Worm (Caenorhabditis elegans): ENCODE results near the gene npp-19.

npp-19 gene

DNA sequence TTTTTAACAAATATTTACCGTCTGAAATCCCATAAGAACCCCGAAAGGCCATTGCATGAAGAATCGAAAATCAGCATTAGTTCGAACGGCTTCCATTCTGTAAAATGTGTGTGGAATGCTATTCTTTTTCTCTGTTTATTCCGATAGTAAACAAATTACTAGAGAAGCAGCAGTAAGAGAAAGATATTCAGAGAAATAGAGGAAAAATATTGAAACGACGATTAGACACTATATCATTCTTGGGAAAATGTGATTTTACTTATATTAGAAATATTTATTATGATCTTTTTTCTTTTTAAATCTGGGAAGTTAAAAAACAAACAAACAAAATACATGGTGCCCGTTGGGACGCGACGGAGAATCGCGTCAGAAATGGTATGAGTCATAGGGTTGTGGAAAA, 45.2 kb upstream of the npp-19 start, which contains the start of gene M106.8:
TSS of gene M106.8 (minus strand) at position 101 of the 400 bp plus-strand sequence.
- TF ChIP-seq T07F8.4 (tag; optimal IDR thresholded peaks at IDR 0.05) (no peak), snpc-4 (GFP tag; optimal IDR thresholded peaks at IDR 0.05) (no peak), snpc-4 (tag; optimal IDR thresholded peaks at IDR 0.05) (no peak), ceh-27 (GFP tag; optimal IDR thresholded peaks at IDR 0.05) (no peak), mxl-1 (tag; optimal IDR thresholded peaks at IDR 0.05) (no peak), hmg-1.2 (GFP tag; IDR thresholded peaks at IDR 0.05) (no peak), somi-1 (GFP tag; optimal IDR thresholded peaks at IDR 0.05) (no peak), T26A5.8 (tag; optimal IDR thresholded peaks at IDR 0.05) (no peak), bed-2 (GFP tag; IDR thresholded peaks at IDR 0.05) (no peak), ceh-79 (tag; optimal IDR thresholded peaks at IDR 0.05) (no peak), Y53F4B.3 (GFP tag; IDR thresholded peaks at IDR 0.05) (no peak), egl-18 (GFP tag; IDR thresholded peaks at IDR 0.05) (no peak), aptf-2 (GFP tag; conservative IDR thresholded peaks at IDR 0.05) (no peak), repo-1 (tag; optimal IDR thresholded peaks at IDR 0.05) (no peak), cebp-1 (GFP tag; IDR thresholded peaks at IDR 0.05) (no peak), cebp-1 (tag; optimal IDR thresholded peaks at IDR 0.05) (no peak), mes-4 (tag; optimal IDR thresholded peaks at IDR 0.05) (no peak), lin-35 (GFP tag; optimal IDR thresholded peaks at IDR 0.05) (no peak), snpc-1.3 (tag; optimal IDR thresholded peaks at IDR 0.05; ENCODE audit: insufficient read depth) (no peak), pbrm-1 (GFP tag; IDR thresholded peaks at IDR 0.05) (no peak), ceh-58 (GFP tag; IDR thresholded peaks at IDR 0.05) (no peak)

DNA sequence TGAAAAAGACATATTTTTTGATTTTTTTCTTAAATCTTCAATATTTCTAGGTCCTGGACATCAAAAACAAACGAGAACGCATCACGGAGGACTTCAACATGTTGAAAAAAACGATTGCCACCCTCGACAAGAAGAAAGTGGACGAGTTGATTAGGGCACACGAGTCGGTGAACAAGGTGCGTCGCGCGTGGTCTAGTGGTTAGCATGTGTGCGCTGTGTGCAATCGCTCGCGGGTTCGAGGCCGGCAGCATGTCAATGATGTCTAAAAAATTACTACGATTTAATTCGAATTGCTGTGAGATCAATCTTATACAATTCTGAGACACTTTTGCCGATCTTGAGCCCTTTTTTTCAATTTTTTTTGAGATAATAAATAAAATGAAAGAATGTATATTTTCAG, 41.8 kb upstream of the npp-19 start:
- TF ChIP-seq F10E7.11 (tag; optimal IDR thresholded peaks at IDR 0.05) (no peak), attf-5 (GFP tag; optimal IDR thresholded peaks at IDR 0.05) (peak; percentile 82), sdz-38 (tag; optimal IDR thresholded peaks at IDR 0.05) (no peak), Y53F4B.3 (GFP tag; IDR thresholded peaks at IDR 0.05) (no peak), ama-1 (optimal IDR thresholded peaks at IDR 0.05) (no peak), ama-1 (GFP tag; optimal IDR thresholded peaks at IDR 0.05) (peak; percentile 62 to 67), athp-1 (tag; optimal IDR thresholded peaks at IDR 0.05) (peak; percentile 92), nhr-179 (tag; optimal IDR thresholded peaks at IDR 0.05) (no peak), fkh-3 (tag; optimal IDR thresholded peaks at IDR 0.05) (peak; percentile 75), rec-8 (tag; optimal IDR thresholded peaks at IDR 0.05) (peak; percentile 76 to 94), aptf-2 (GFP tag; conservative IDR thresholded peaks at IDR 0.05) (no peak), C06A6.2 (GFP tag; conservative IDR thresholded peaks at IDR 0.05) (0 out of 2 replicates have a peak, but pooled peaks have one; percentile 36), him-1 (tag; optimal IDR thresholded peaks at IDR 0.05) (peak; percentile 91), sptf-2 (GFP tag; optimal IDR thresholded peaks at IDR 0.05) (peak; percentile 24), tlf-1 (GFP tag; optimal IDR thresholded peaks at IDR 0.05) (peak; percentile 59), nhr-27 (tag; optimal IDR thresholded peaks at IDR 0.05) (no peak), K11D2.4 (GFP tag; IDR thresholded peaks at IDR 0.05) (peak; percentile 64; the same call in 1 of the 2 replicates), T07F8.4 (tag; optimal IDR thresholded peaks at IDR 0.05) (peak; percentile 75), egl-44 (GFP tag; IDR thresholded peaks at IDR 0.05) (peak; percentile 63; the same call in 1 of the 2 replicates), ztf-22 (GFP tag; optimal IDR thresholded peaks at IDR 0.05) (no peak), attf-3 (GFP tag; conservative IDR thresholded peaks at IDR 0.05) (peak; percentile 59; the same call in 1 of the 2 replicates), ztf-3 (GFP tag; optimal IDR thresholded peaks at IDR 0.05) (peak; percentile 18), cebp-2 (GFP tag; IDR thresholded peaks at IDR 0.05) (peak; percentile 74; the same call in 1 of the 2 replicates), akir-1 (GFP tag; optimal IDR thresholded peaks at IDR 0.05) (peak; percentile 65), repo-1 (tag; optimal IDR thresholded peaks at IDR 0.05) (peak; percentile 87), mxl-1 (tag; optimal IDR thresholded peaks at IDR 0.05) (peak; percentile 82), rcor-1 (GFP tag; IDR thresholded peaks at IDR 0.05) (peak; percentile 65; the same call in 1 of the 2 replicates), madf-10 (tag; optimal IDR thresholded peaks at IDR 0.05) (peak; percentile 82), ccch-3 (GFP tag; optimal IDR thresholded peaks at IDR 0.05) (no peak), nfyb-1 (GFP tag; IDR thresholded peaks at IDR 0.05) (peak; percentile 91), dox-1 (GFP tag; IDR thresholded peaks at IDR 0.05) (peak; percentile 88), lin-40 (tag; optimal IDR thresholded peaks at IDR 0.05) (peak; percentile 78), F57A8.1 (GFP tag; optimal IDR thresholded peaks at IDR 0.05) (peak; percentile 69)

Data from whole organism, young adult.